Fruit fly (Drosophila melanogaster): ENCODE measurements around the gene CG7377.

- TF ChIP-seq Myc (optimal IDR thresholded peaks at IDR 0.05) (no peak), psq (optimal IDR thresholded peaks at IDR 0.05) (no peak), ttk (optimal IDR thresholded peaks at IDR 0.05) (no peak), Sin3A (optimal IDR thresholded peaks at IDR 0.05) (no peak)
Observed at dm6 chr3L:11561946-11562760, 27.3 kb upstream of the CG7377 start, which contains the start of the genes CG7394 and Mob2.
